Worm (Caenorhabditis elegans) whole organism, L1 larva: Measurements from ENCODE around the gene gmap-2.

Source experiments
- fkh-10 ChIP-seq: sonication (generic microtip); optimal IDR thresholded peaks from 2 replicates; lab custom pipeline; 2017; ENCODE audit warnings: missing biosample characterization, missing genetic modification reagents, missing genetic modification characterization
- fkh-4 ChIP-seq: sonication (generic microtip); optimal IDR thresholded peaks from 2 replicates; lab custom pipeline; 2016; ENCODE audit warnings: missing compliant biosample characterization, missing genetic modification characterization, borderline replicate concordance
- lin-13 ChIP-seq: fragments of 150-350 bp; optimal IDR thresholded peaks from 2 replicates; lab custom pipeline; 2014; ENCODE audit warnings: missing biosample characterization, missing genetic modification reagents, missing genetic modification characterization
- nhr-28 ChIP-seq: fragments of 150-350 bp; optimal IDR thresholded peaks from 2 replicates; lab custom pipeline; 2014; ENCODE audit warnings: missing biosample characterization, missing genetic modification characterization
- unc-62 ChIP-seq: fragments of 150-350 bp; optimal IDR thresholded peaks from 2 replicates; lab custom pipeline; 2014; ENCODE audit warnings: missing biosample characterization, missing genetic modification reagents, missing genetic modification characterization
- unc-86 ChIP-seq: sonication (generic microtip); optimal IDR thresholded peaks from 2 replicates; lab custom pipeline; 2016; ENCODE audit warnings: missing genetic modification characterization, missing compliant biosample characterization
- vab-15 ChIP-seq: sonication (generic microtip); optimal IDR thresholded peaks from 2 replicates; lab custom pipeline; 2017; ENCODE audit warnings: missing genotype, mild to moderate bottlenecking, missing genetic modification characterization, missing compliant biosample characterization
- zag-1 ChIP-seq: fragments of 150-350 bp; optimal IDR thresholded peaks from 2 replicates; lab custom pipeline; 2014; ENCODE audit warnings: missing biosample characterization, missing genetic modification characterization

- TF ChIP-seq vab-15 (no peak), unc-62 (GFP tag; lab: Kevin White, UChicago) (no peak), nhr-28 (tag; lab: Kevin White, UChicago) (no peak), fkh-10 (GFP tag; lab: Kevin White, UChicago) (no peak), lin-13 (no peak), zag-1 (tag; lab: Kevin White, UChicago) (no peak), unc-86 (tag; lab: Kevin White, UChicago) (no peak), fkh-4 (tag; lab: Kevin White, UChicago) (no peak)
Measured at ce11 chrX:12926998-12927397, 16.1 kb downstream of the gmap-2 start.
